Fruit fly (Drosophila melanogaster): ENCODE measurements around the gene CG6059.

CG6059 gene

dm6 chr3R:27152129-27152968, 27.9 kb upstream of the CG6059 start (continued):
- peak; percentile 65 for TF ChIP-seq CG15269 (tag; optimal IDR thresholded peaks at IDR 0.05)
- TF ChIP-seq tap (tag; optimal IDR thresholded peaks at IDR 0.05) = peak; percentile 20
- no peak for TF ChIP-seq CG34376 (GFP tag; optimal IDR thresholded peaks at IDR 0.05)
- no peak for TF ChIP-seq Dad (GFP tag; optimal IDR thresholded peaks at IDR 0.05)
- TF ChIP-seq CG8944 (GFP tag; optimal IDR thresholded peaks at IDR 0.05) = no peak
- TF ChIP-seq Nf-YB (GFP tag; optimal IDR thresholded peaks at IDR 0.05) = peak; percentile 15
- no peak for TF ChIP-seq crc (GFP tag; optimal IDR thresholded peaks at IDR 0.05)
- no peak for TF ChIP-seq CG6813 (GFP tag; optimal IDR thresholded peaks at IDR 0.05)
- TF ChIP-seq fd3F (GFP tag; optimal IDR thresholded peaks at IDR 0.05) = peak; percentile 43
- no peak for TF ChIP-seq Rx (GFP tag; IDR thresholded peaks at IDR 0.05)
- peak; percentile 54 for TF ChIP-seq lab (GFP tag; optimal IDR thresholded peaks at IDR 0.05)
- no peak for TF ChIP-seq CG4424 (GFP tag; optimal IDR thresholded peaks at IDR 0.05)
- peak; percentile 33 for TF ChIP-seq Asciz (GFP tag; optimal IDR thresholded peaks at IDR 0.05)
- peak; percentile 19 for TF ChIP-seq CG30431 (GFP tag; optimal IDR thresholded peaks at IDR 0.05)
- peak; percentile 20 for TF ChIP-seq mam (GFP tag; optimal IDR thresholded peaks at IDR 0.05)
- peak; percentile 63 for TF ChIP-seq HHEX (GFP tag; optimal IDR thresholded peaks at IDR 0.05)
- peak; percentile 28 for TF ChIP-seq Ssrp (tag; optimal IDR thresholded peaks at IDR 0.05)
- TF ChIP-seq grau (tag; optimal IDR thresholded peaks at IDR 0.05) = peak; percentile 65
- TF ChIP-seq HLHmδ (GFP tag; optimal IDR thresholded peaks at IDR 0.05) = no peak
- no peak for TF ChIP-seq tio (GFP tag; optimal IDR thresholded peaks at IDR 0.05)
- TF ChIP-seq CHES-1-like (GFP tag; optimal IDR thresholded peaks at IDR 0.05) = peak; percentile 23
- TF ChIP-seq Tbp (GFP tag; optimal IDR thresholded peaks at IDR 0.05) = no peak
- peak; percentile 41; the same call in 1 of the 2 replicates for TF ChIP-seq CG14441 (GFP tag; IDR thresholded peaks at IDR 0.05)
- TF ChIP-seq CG17385 (GFP tag; optimal IDR thresholded peaks at IDR 0.05) = peak; percentile 21
- peak; percentile 56 for TF ChIP-seq zf30C (GFP tag; optimal IDR thresholded peaks at IDR 0.05)
- 0 out of 2 replicates have a peak, but pooled peaks have one; percentile 38 for TF ChIP-seq toy (GFP tag; IDR thresholded peaks at IDR 0.05)
- TF ChIP-seq CG6765 (GFP tag; optimal IDR thresholded peaks at IDR 0.05) = no peak
- peak; percentile 37 for TF ChIP-seq fu2 (GFP tag; optimal IDR thresholded peaks at IDR 0.05)
- TF ChIP-seq kni (GFP tag; optimal IDR thresholded peaks at IDR 0.05) = no peak
- peak; percentile 37 for TF ChIP-seq salm (tag; optimal IDR thresholded peaks at IDR 0.05)
- no peak for TF ChIP-seq cas (GFP tag; IDR thresholded peaks at IDR 0.05)
- TF ChIP-seq CG9876 (GFP tag; optimal IDR thresholded peaks at IDR 0.05) = no peak
- peak; percentile 63 for TF ChIP-seq Meics (GFP tag; optimal IDR thresholded peaks at IDR 0.05)
- TF ChIP-seq ems (GFP tag; optimal IDR thresholded peaks at IDR 0.05) = no peak
- TF ChIP-seq CG5953 (GFP tag; IDR thresholded peaks at IDR 0.05) = no peak
- peak; percentile 40 for TF ChIP-seq CG1603 (tag; optimal IDR thresholded peaks at IDR 0.05)
- TF ChIP-seq bsh (GFP tag; optimal IDR thresholded peaks at IDR 0.05) = peak in 1 of 2 experiments; percentile 63
- no peak for TF ChIP-seq ac (GFP tag; optimal IDR thresholded peaks at IDR 0.05)
- no peak for TF ChIP-seq Dref (GFP tag; IDR thresholded peaks at IDR 0.05)
- no peak for TF ChIP-seq stwl (tag; optimal IDR thresholded peaks at IDR 0.05)
- TF ChIP-seq phol (tag; optimal IDR thresholded peaks at IDR 0.05) = peak; percentile 58
- peak; percentile 78 for TF ChIP-seq lmd (GFP tag; IDR thresholded peaks at IDR 0.05)
- TF ChIP-seq Xbp1 (GFP tag; optimal IDR thresholded peaks at IDR 0.05) = peak; percentile 13
- peak; percentile 23 for TF ChIP-seq Fer1 (GFP tag; optimal IDR thresholded peaks at IDR 0.05)
- TF ChIP-seq CG6254 (GFP tag; optimal IDR thresholded peaks at IDR 0.05) = peak; percentile 15
- no peak for TF ChIP-seq dan (GFP tag; IDR thresholded peaks at IDR 0.05)
- no peak for TF ChIP-seq Six4 (GFP tag; optimal IDR thresholded peaks at IDR 0.05)
- no peak for TF ChIP-seq pnt (GFP tag; optimal IDR thresholded peaks at IDR 0.05)
- peak; percentile 35 for TF ChIP-seq CG16863 (GFP tag; optimal IDR thresholded peaks at IDR 0.05)
